Worm (Caenorhabditis elegans) whole organism, young adult: Measurements from ENCODE around the gene Y32H12A.6.

ENCODE experiments used
- C06A6.2 ChIP-seq: fragments of 200-800 bp; sonication (Bioruptor generic); conservative IDR thresholded peaks from 2 replicates; pipeline ENCODE4 v1.3.6; 2022; ENCODE audit warnings: missing genetic modification characterization, missing compliant biosample characterization
- F22D6.2 ChIP-seq: sonication (generic microtip); optimal IDR thresholded peaks from 2 replicates; lab custom pipeline; 2016; ENCODE audit warnings: mild to moderate bottlenecking, missing genetic modification characterization, missing compliant biosample characterization
- F52B5.7 ChIP-seq: sonication (generic microtip); optimal IDR thresholded peaks from 2 replicates; lab custom pipeline; 2016; ENCODE audit warnings: mild to moderate bottlenecking, missing genetic modification characterization, missing compliant biosample characterization
- F57A8.1 ChIP-seq: fragments of 200-800 bp; sonication (Bioruptor generic); optimal IDR thresholded peaks from 2 replicates; lab custom pipeline; 2018; ENCODE audit warnings: mild to moderate bottlenecking, missing genetic modification characterization, moderate library complexity, missing compliant biosample characterization
- F57C9.4 ChIP-seq: sonication (generic microtip); optimal IDR thresholded peaks from 2 replicates; lab custom pipeline; 2017; ENCODE audit warnings: mild to moderate bottlenecking, missing genetic modification characterization, missing compliant biosample characterization
- K12H6.12 ChIP-seq: fragments of 200-800 bp; sonication (Bioruptor generic); optimal IDR thresholded peaks from 2 replicates; lab custom pipeline; 2018; ENCODE audit warnings: mild to moderate bottlenecking, missing genetic modification characterization, missing compliant biosample characterization
- Y53F4B.3 ChIP-seq: fragments of 200-800 bp; sonication (Bioruptor generic); IDR thresholded peaks from 2 replicates; pipeline ENCODE4 v1.3.6; 2022; ENCODE audit warnings: missing genetic modification reagents, missing genetic modification characterization, missing compliant biosample characterization
- Y56A3A.18 ChIP-seq: fragments of 200-800 bp; sonication (Bioruptor generic); IDR thresholded peaks from 2 replicates; pipeline ENCODE4 v1.3.6; 2022; ENCODE audit warnings: missing genetic modification reagents, missing genetic modification characterization, missing compliant biosample characterization
- Y95B8A.8 ChIP-seq: fragments of 200-800 bp; sonication (Bioruptor generic); IDR thresholded peaks from 2 replicates; pipeline ENCODE4 v1.3.6; 2022; ENCODE audit warnings: missing genetic modification reagents, missing genetic modification characterization, missing compliant biosample characterization
- ama-1 ChIP-seq, 3 experiments: fragments of 150-350 bp in 1 of 3; sonication (generic microtip) in 2 of 3; optimal IDR thresholded peaks; 2 replicates each; lab custom pipeline; 2014 to 2018; ENCODE audit warnings: missing biosample characterization in 2 of 3, missing genetic modification characterization in 2 of 3, missing genetic modification reagents in 2 of 3
- athp-1 ChIP-seq: sonication (generic microtip); optimal IDR thresholded peaks from 2 replicates; lab custom pipeline; 2017; ENCODE audit warnings: mild to moderate bottlenecking, missing genetic modification characterization, missing compliant biosample characterization
- attf-6 ChIP-seq: fragments of 200-800 bp; sonication (Bioruptor generic); IDR thresholded peaks from 2 replicates; pipeline ENCODE4 v1.3.6; 2022; ENCODE audit warnings: missing genetic modification reagents, missing genetic modification characterization, missing compliant biosample characterization
- cebp-2 ChIP-seq: fragments of 200-800 bp; sonication (Bioruptor generic); IDR thresholded peaks from 2 replicates; pipeline ENCODE4 v1.3.6; 2022; ENCODE audit warnings: missing genetic modification characterization, missing compliant biosample characterization
- ceh-100 ChIP-seq: fragments of 200-800 bp; sonication (Bioruptor generic); IDR thresholded peaks from 2 replicates; pipeline ENCODE4 v1.3.6; 2022; ENCODE audit warnings: missing genetic modification reagents, missing genetic modification characterization, missing compliant biosample characterization
- ceh-40 ChIP-seq: fragments of 200-800 bp; sonication (Bioruptor generic); IDR thresholded peaks from 2 replicates; pipeline ENCODE4 v1.3.6; 2022; ENCODE audit warnings: missing genetic modification characterization, missing compliant biosample characterization
- dpff-1 ChIP-seq: sonication (generic microtip); optimal IDR thresholded peaks from 2 replicates; lab custom pipeline; 2017; ENCODE audit warnings: mild to moderate bottlenecking, missing genetic modification characterization, missing compliant biosample characterization
- efl-1 ChIP-seq: fragments of 150-350 bp; optimal IDR thresholded peaks from 2 replicates; lab custom pipeline; 2014; ENCODE audit warnings: missing biosample characterization, missing genetic modification reagents, missing genetic modification characterization
- hmg-1.2 ChIP-seq: fragments of 200-800 bp; sonication (Bioruptor generic); IDR thresholded peaks from 2 replicates; pipeline ENCODE4 v1.3.6; 2022; ENCODE audit warnings: missing genetic modification reagents, missing genetic modification characterization, missing compliant biosample characterization
- let-526 ChIP-seq: fragments of 200-800 bp; sonication (Bioruptor generic); IDR thresholded peaks from 2 replicates; pipeline ENCODE4 v1.3.6; 2022; ENCODE audit warnings: missing genetic modification reagents, missing genetic modification characterization, missing compliant biosample characterization
- let-607 ChIP-seq, 2 experiments: fragments of 200-800 bp in 1 of 2; sonication (Bioruptor generic) in 1 of 2; sonication (generic microtip) in 1 of 2; optimal IDR thresholded peaks; 2 replicates each; lab custom pipeline; 2016 to 2018; ENCODE audit warnings: mild to moderate bottlenecking in 2 of 2, missing compliant biosample characterization in 2 of 2, missing genetic modification characterization in 2 of 2, moderate library complexity in 2 of 2, missing genotype in 1 of 2
- lin-35 ChIP-seq, 3 experiments: fragments of 150-350 bp in 2 of 3; sonication (generic microtip) in 1 of 3; optimal IDR thresholded peaks; 2 replicates each; lab custom pipeline; 2014 to 2018; ENCODE audit warnings: missing biosample characterization in 3 of 3, missing genetic modification characterization in 3 of 3, missing genetic modification reagents in 3 of 3
- lin-40 ChIP-seq: sonication (generic microtip); optimal IDR thresholded peaks from 2 replicates; lab custom pipeline; 2016; ENCODE audit warnings: missing genetic modification characterization, mild to moderate bottlenecking, missing compliant biosample characterization, missing genotype, missing genetic modification reagents
- lir-1 ChIP-seq: fragments of 200-800 bp; sonication (Bioruptor generic); conservative IDR thresholded peaks from 2 replicates; pipeline ENCODE4 v1.3.6; 2022; ENCODE audit warnings: missing genetic modification reagents, missing genetic modification characterization, missing compliant biosample characterization
- lsy-27 ChIP-seq: sonication (generic microtip); optimal IDR thresholded peaks from 2 replicates; lab custom pipeline; 2017; ENCODE audit warnings: missing genetic modification characterization, mild to moderate bottlenecking, missing compliant biosample characterization, antibody characterized with exemption, missing genotype, borderline replicate concordance; ENCODE audit not compliant: insufficient read depth
- madf-10 ChIP-seq: sonication (generic microtip); optimal IDR thresholded peaks from 2 replicates; lab custom pipeline; 2016; ENCODE audit warnings: mild to moderate bottlenecking, missing genetic modification characterization, missing compliant biosample characterization
- madf-3 ChIP-seq: fragments of 200-800 bp; sonication (Bioruptor generic); IDR thresholded peaks from 2 replicates; pipeline ENCODE4 v1.3.6; 2022; ENCODE audit warnings: missing genetic modification reagents, missing genetic modification characterization, missing compliant biosample characterization
- madf-8 ChIP-seq: fragments of 200-800 bp; sonication (Bioruptor generic); conservative IDR thresholded peaks from 2 replicates; pipeline ENCODE4 v1.3.6; 2022; ENCODE audit warnings: missing genetic modification reagents, missing genetic modification characterization, missing compliant biosample characterization
- mcd-1 ChIP-seq: fragments of 200-800 bp; sonication (Bioruptor generic); IDR thresholded peaks from 2 replicates; pipeline ENCODE4 v1.3.6; 2022; ENCODE audit warnings: missing genetic modification reagents, missing genetic modification characterization, missing compliant biosample characterization
- mes-4 ChIP-seq: sonication (generic microtip); optimal IDR thresholded peaks from 2 replicates; lab custom pipeline; 2016; ENCODE audit warnings: missing genotype, missing genetic modification characterization, missing compliant biosample characterization
- mxl-1 ChIP-seq: sonication (generic microtip); optimal IDR thresholded peaks from 2 replicates; lab custom pipeline; 2016; ENCODE audit warnings: missing genetic modification characterization, missing compliant biosample characterization
- nhr-120 ChIP-seq: fragments of 200-800 bp; sonication (Bioruptor generic); IDR thresholded peaks from 2 replicates; pipeline ENCODE4 v1.3.6; 2022; ENCODE audit warnings: missing genetic modification characterization, missing compliant biosample characterization
- nhr-179 ChIP-seq: sonication (generic microtip); optimal IDR thresholded peaks from 2 replicates; lab custom pipeline; 2016; ENCODE audit warnings: mild to moderate bottlenecking, missing genetic modification characterization, missing compliant biosample characterization
- nhr-80 ChIP-seq: sonication (generic microtip); optimal IDR thresholded peaks from 2 replicates; lab custom pipeline; 2016; ENCODE audit warnings: missing genetic modification characterization, missing compliant biosample characterization
- nhr-90 ChIP-seq: sonication (generic microtip); optimal IDR thresholded peaks from 2 replicates; lab custom pipeline; 2016; ENCODE audit warnings: missing genotype, mild to moderate bottlenecking, missing genetic modification characterization, missing compliant biosample characterization
- pbrm-1 ChIP-seq: fragments of 200-800 bp; sonication (Bioruptor generic); IDR thresholded peaks from 2 replicates; pipeline ENCODE4 v1.3.6; 2022; ENCODE audit warnings: missing genetic modification reagents, missing genetic modification characterization, missing compliant biosample characterization
- pha-4 ChIP-seq: fragments of 150-350 bp; sonication (generic microtip); optimal IDR thresholded peaks from 2 replicates; lab custom pipeline; 2014; ENCODE audit warnings: missing biosample characterization, missing genetic modification reagents, missing genetic modification characterization
- repo-1 ChIP-seq: sonication (generic microtip); optimal IDR thresholded peaks from 2 replicates; lab custom pipeline; 2017; ENCODE audit warnings: mild to moderate bottlenecking, missing genetic modification characterization, missing compliant biosample characterization
- snpc-1.3 ChIP-seq: sonication (generic microtip); optimal IDR thresholded peaks from 2 replicates; lab custom pipeline; 2017; ENCODE audit warnings: missing genetic modification characterization, mild to moderate bottlenecking, missing compliant biosample characterization, antibody characterized with exemption, moderate library complexity, missing genotype, missing genetic modification reagents; ENCODE audit not compliant: insufficient read depth
- sptf-2 ChIP-seq: fragments of 200-800 bp; sonication (Bioruptor generic); optimal IDR thresholded peaks from 2 replicates; lab custom pipeline; 2018; ENCODE audit warnings: mild to moderate bottlenecking, missing genetic modification characterization, missing compliant biosample characterization
- xnd-1 ChIP-seq: sonication (generic microtip); optimal IDR thresholded peaks from 2 replicates; lab custom pipeline; 2016; ENCODE audit warnings: missing genotype, missing genetic modification reagents, missing genetic modification characterization, missing compliant biosample characterization
- zim-3 ChIP-seq: sonication (generic microtip); optimal IDR thresholded peaks from 2 replicates; lab custom pipeline; 2017; ENCODE audit warnings: mild to moderate bottlenecking, missing genetic modification characterization, moderate library complexity, missing compliant biosample characterization
- ztf-26 ChIP-seq: sonication (generic microtip); optimal IDR thresholded peaks from 2 replicates; lab custom pipeline; 2017; ENCODE audit warnings: missing genetic modification characterization, missing compliant biosample characterization
- ztf-28 ChIP-seq: fragments of 200-800 bp; sonication (Bioruptor generic); IDR thresholded peaks from 2 replicates; pipeline ENCODE4 v1.3.6; 2022; ENCODE audit warnings: missing genetic modification reagents, missing genetic modification characterization, missing compliant biosample characterization
- ztf-3 ChIP-seq: fragments of 200-800 bp; sonication (Bioruptor generic); optimal IDR thresholded peaks from 2 replicates; lab custom pipeline; 2018; ENCODE audit warnings: mild to moderate bottlenecking, missing genetic modification characterization, missing compliant biosample characterization
- ztf-6 ChIP-seq: fragments of 200-800 bp; sonication (Bioruptor generic); IDR thresholded peaks from 2 replicates; pipeline ENCODE4 v1.3.6; 2022; ENCODE audit warnings: missing genetic modification reagents, missing genetic modification characterization, missing compliant biosample characterization

Gene Y32H12A.6

ce11 chrIII:5423665-5424133 is 41.7 kb upstream of the Y32H12A.6 start, which contains the start of gene dnj-24:
dnj-24 (minus strand) TSS chrIII:5424083.
- TF ChIP-seq K12H6.12 (tag; lab: Kevin White, UChicago): no peak
- no peak for TF ChIP-seq efl-1 (GFP tag; lab: Kevin White, UChicago)
- TF ChIP-seq, all 124 proteins: peak for 0

DNA sequence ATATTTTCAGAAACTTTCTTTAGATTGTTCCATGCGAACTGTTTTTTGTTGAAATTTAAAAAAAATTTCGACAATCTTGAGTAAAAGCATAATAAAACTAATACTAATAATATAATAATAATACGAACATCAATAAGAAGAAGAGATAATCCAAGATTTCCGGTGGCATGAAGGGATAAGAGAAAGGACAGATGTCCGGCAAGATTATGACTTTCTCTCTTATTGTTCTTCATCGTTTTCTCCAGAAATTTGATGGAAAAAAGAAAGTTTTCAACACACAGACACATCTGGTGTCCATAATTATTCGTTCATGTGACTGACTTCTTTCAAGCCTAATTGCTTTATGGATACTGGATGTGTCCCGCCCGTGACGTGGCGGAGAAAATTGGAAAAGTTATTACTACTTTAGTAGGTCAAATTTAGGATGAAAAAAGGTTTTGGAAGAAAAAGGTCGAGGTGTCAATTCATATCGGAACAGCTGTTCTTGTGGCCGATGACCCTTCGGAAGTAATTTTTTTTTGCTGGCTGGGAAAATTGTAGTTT is 40.7 kb upstream of the Y32H12A.6 start:
- TF ChIP-seq attf-6 (GFP tag; lab: Robert Waterston, UW): no peak
- TF ChIP-seq Y53F4B.3 (GFP tag; lab: Robert Waterston, UW): no peak
- TF ChIP-seq sptf-2 (GFP tag; lab: Kevin White, UChicago): no peak
- no peak for TF ChIP-seq cebp-2 (GFP tag; lab: Robert Waterston, UW)
- TF ChIP-seq xnd-1 (tag; lab: Kevin White, UChicago): no peak
- TF ChIP-seq repo-1: no peak
- no peak for TF ChIP-seq zim-3 (tag; lab: Kevin White, UChicago)
- no peak for TF ChIP-seq F52B5.7 (tag; lab: Kevin White, UChicago)
- TF ChIP-seq nhr-80 (tag; lab: Kevin White, UChicago): no peak
- no peak for TF ChIP-seq lin-35 (GFP tag; optimal IDR thresholded peaks at IDR 0.05; lab: Kevin White, UChicago)
- no peak for TF ChIP-seq madf-8
- no peak for TF ChIP-seq madf-10 (tag; lab: Kevin White, UChicago)
- TF ChIP-seq ztf-6 (GFP tag; lab: Robert Waterston, UW): no peak

- TF ChIP-seq pha-4 (tag; lab: Kevin White, UChicago) (no peak), let-607 (tag; optimal IDR thresholded peaks at IDR 0.05; lab: Kevin White, UChicago) (peak; percentile 41 to 63), mes-4 (tag; lab: Kevin White, UChicago) (no peak), F57A8.1 (GFP tag; lab: Kevin White, UChicago) (no peak), nhr-179 (tag; lab: Kevin White, UChicago) (no peak), lsy-27 (tag; lab: Kevin White, UChicago) (no peak), nhr-120 (no peak), ceh-40 (GFP tag; lab: Robert Waterston, UW) (no peak), ceh-100 (GFP tag; lab: Robert Waterston, UW) (no peak), F57C9.4 (tag; lab: Kevin White, UChicago) (no peak), lin-40 (tag; lab: Kevin White, UChicago) (peak; percentile 4), pbrm-1 (GFP tag; lab: Robert Waterston, UW) (no peak), nhr-90 (no peak), C06A6.2 (no peak), Y56A3A.18 (no peak), ztf-28 (no peak), mxl-1 (no peak), nhr-80 (tag; lab: Kevin White, UChicago) (peak; percentile 72), lir-1 (GFP tag; lab: Robert Waterston, UW) (no peak), hmg-1.2 (GFP tag; lab: Robert Waterston, UW) (peak; percentile 65; the same call in 1 of the 2 replicates), ztf-3 (GFP tag; lab: Kevin White, UChicago) (no peak), ztf-26 (tag; lab: Kevin White, UChicago) (peak; percentile 4), ama-1 (optimal IDR thresholded peaks at IDR 0.05; lab: Kevin White, UChicago) (no peak), ama-1 (GFP tag; optimal IDR thresholded peaks at IDR 0.05; lab: Kevin White, UChicago) (no peak), Y95B8A.8 (GFP tag; lab: Robert Waterston, UW) (no peak), dpff-1 (no peak), let-526 (GFP tag; lab: Robert Waterston, UW) (no peak), F22D6.2 (tag; lab: Kevin White, UChicago) (no peak), madf-3 (no peak), snpc-1.3 (no peak), Y53F4B.3 (GFP tag; lab: Robert Waterston, UW) (no peak), athp-1 (no peak), mcd-1 (GFP tag; lab: Robert Waterston, UW) (no peak)
These were observed 39.4 kb upstream of the Y32H12A.6 start for ce11 chrIII:5421406-5421805.
